Fruit fly (Drosophila melanogaster) whole organism, embryonic: ENCODE measurements around the gene Hsp67Ba.

Experiments
- Adf1 ChIP-seq: fragments of 200-800 bp; sonication (Bioruptor generic); IDR thresholded peaks from 2 replicates; pipeline ENCODE4 v1.3.6; 2022; ENCODE audit warnings: missing biosample characterization, missing genetic modification characterization
- CG10209 ChIP-seq: fragments of 200-800 bp; sonication (Bioruptor generic); optimal IDR thresholded peaks from 3 replicates; lab custom pipeline; 2017; ENCODE audit warnings: missing biosample characterization, mild to moderate bottlenecking, missing genetic modification characterization, missing genetic modification reagents
- CG10366 ChIP-seq: fragments of 200-800 bp; sonication (Bioruptor generic); IDR thresholded peaks from 2 replicates; pipeline ENCODE4 v1.3.6; 2022; ENCODE audit warnings: missing biosample characterization, missing genetic modification characterization
- CG10654 ChIP-seq: fragments of 200-800 bp; sonication (Bioruptor generic); optimal IDR thresholded peaks from 2 replicates; lab custom pipeline; 2016; ENCODE audit warnings: missing biosample characterization, missing genetic modification characterization
- CG15073 ChIP-seq: fragments of 200-800 bp; sonication (Bioruptor generic); optimal IDR thresholded peaks from 2 replicates; lab custom pipeline; 2016; ENCODE audit warnings: missing biosample characterization, missing genetic modification characterization
- CG16863 ChIP-seq: fragments of 200-800 bp; sonication (Bioruptor generic); optimal IDR thresholded peaks from 3 replicates; lab custom pipeline; 2016; ENCODE audit warnings: missing biosample characterization, missing genetic modification characterization
- CG18764 ChIP-seq: fragments of 200-800 bp; sonication (Bioruptor generic); optimal IDR thresholded peaks from 3 replicates; lab custom pipeline; 2016; ENCODE audit warnings: missing biosample characterization, missing genetic modification characterization
- CG2129 ChIP-seq: fragments of 200-800 bp; sonication (Bioruptor generic); IDR thresholded peaks from 2 replicates; pipeline ENCODE4 v1.3.6; 2022; ENCODE audit warnings: missing biosample characterization, missing genetic modification characterization; ENCODE audit not compliant: partially characterized antibody
- CG2199 ChIP-seq: fragments of 200-800 bp; sonication (Bioruptor generic); IDR thresholded peaks from 3 replicates; pipeline ENCODE4 v1.3.6; 2022; ENCODE audit warnings: missing biosample characterization, missing genetic modification characterization
- CG2875 ChIP-seq: fragments of 200-800 bp; sonication (Bioruptor generic); optimal IDR thresholded peaks from 2 replicates; lab custom pipeline; 2017; ENCODE audit warnings: missing biosample characterization, mild to moderate bottlenecking, missing genetic modification characterization, missing genetic modification reagents
- CG30020 ChIP-seq: fragments of 200-800 bp; optimal IDR thresholded peaks from 2 replicates; lab custom pipeline; 2019; ENCODE audit warnings: missing biosample characterization, mild to moderate bottlenecking, missing genetic modification characterization, moderate library complexity
- CG30431 ChIP-seq: fragments of 200-800 bp; sonication (Bioruptor generic); optimal IDR thresholded peaks from 2 replicates; lab custom pipeline; 2017; ENCODE audit warnings: missing biosample characterization, missing genetic modification characterization
- CG32772 ChIP-seq: fragments of 200-800 bp; sonication (Bioruptor generic); IDR thresholded peaks from 2 replicates; pipeline ENCODE4 v1.3.6; 2022; ENCODE audit warnings: missing biosample characterization, missing genetic modification characterization
- CG3407 ChIP-seq: fragments of 200-800 bp; sonication (Bioruptor generic); optimal IDR thresholded peaks from 2 replicates; lab custom pipeline; 2018; ENCODE audit warnings: missing biosample characterization, mild to moderate bottlenecking, missing genetic modification characterization
- CG4328 ChIP-seq: fragments of 200-800 bp; sonication (Bioruptor generic); optimal IDR thresholded peaks from 3 replicates; lab custom pipeline; 2017; ENCODE audit warnings: missing biosample characterization, missing genetic modification reagents, missing genetic modification characterization
- CG4404 ChIP-seq: fragments of 200-800 bp; sonication (Bioruptor generic); IDR thresholded peaks from 2 replicates; pipeline ENCODE4 v1.3.6; 2022; ENCODE audit warnings: missing biosample characterization, missing genetic modification characterization
- CG5245 ChIP-seq: fragments of 200-800 bp; sonication (Bioruptor generic); optimal IDR thresholded peaks from 3 replicates; lab custom pipeline; 2016; ENCODE audit warnings: missing biosample characterization, missing genetic modification characterization
- CG9727 ChIP-seq: fragments of 200-800 bp; sonication (Bioruptor generic); optimal IDR thresholded peaks from 3 replicates; lab custom pipeline; 2017; ENCODE audit warnings: missing biosample characterization, mild to moderate bottlenecking, missing genetic modification characterization
- CG9876 ChIP-seq: fragments of 200-800 bp; sonication (Bioruptor generic); optimal IDR thresholded peaks from 2 replicates; lab custom pipeline; 2016; ENCODE audit warnings: missing biosample characterization, missing genetic modification characterization
- D ChIP-seq, 2 experiments: fragments of 200-800 bp in 1 of 2; fragments of >200 bp in 1 of 2; sonication (Bioruptor generic) in 1 of 2; optimal IDR thresholded peaks; 2 replicates in 1 of 2; 3 replicates in 1 of 2; lab custom pipeline; 2017; ENCODE audit warnings: mild to moderate bottlenecking in 1 of 2, missing biosample characterization in 1 of 2, missing genetic modification characterization in 1 of 2, missing genetic modification reagents in 1 of 2
- Dip3 ChIP-seq: fragments of 200-800 bp; sonication (Bioruptor generic); optimal IDR thresholded peaks from 3 replicates; lab custom pipeline; 2016; ENCODE audit warnings: missing biosample characterization, missing genetic modification characterization
- Gug ChIP-seq: fragments of 200-800 bp; sonication (Bioruptor generic); IDR thresholded peaks from 4 replicates; pipeline ENCODE4 v1.3.6; 2022; ENCODE audit warnings: missing biosample characterization, missing genetic modification characterization
- H15 ChIP-seq: fragments of 200-800 bp; sonication (Bioruptor generic); IDR thresholded peaks from 3 replicates; pipeline ENCODE4 v1.3.6; 2022; ENCODE audit warnings: missing biosample characterization, missing genetic modification characterization
- HLH4C ChIP-seq: fragments of 200-800 bp; sonication (Bioruptor generic); IDR thresholded peaks from 3 replicates; pipeline ENCODE4 v1.3.6; 2022; ENCODE audit warnings: missing biosample characterization, missing genetic modification characterization; ENCODE audit not compliant: partially characterized antibody
- MBD-R2 ChIP-seq: fragments of 200-800 bp; sonication (Bioruptor generic); IDR thresholded peaks from 2 replicates; pipeline ENCODE4 v1.3.6; 2022; ENCODE audit warnings: missing biosample characterization, missing genetic modification characterization
- NC2β ChIP-seq: fragments of 200-800 bp; sonication (Bioruptor generic); optimal IDR thresholded peaks from 2 replicates; lab custom pipeline; 2016; ENCODE audit warnings: missing biosample characterization, missing genetic modification characterization
- Nf-YA ChIP-seq: fragments of 200-800 bp; sonication (Bioruptor generic); IDR thresholded peaks from 2 replicates; pipeline ENCODE4 v1.3.6; 2022; ENCODE audit warnings: missing biosample characterization, missing genetic modification characterization
- Oli ChIP-seq: fragments of 200-800 bp; sonication (Bioruptor generic); optimal IDR thresholded peaks from 2 replicates; lab custom pipeline; 2018; ENCODE audit warnings: missing biosample characterization, mild to moderate bottlenecking, missing genetic modification characterization, moderate library complexity
- Sin3A ChIP-seq: fragments of >200 bp; optimal IDR thresholded peaks from 2 replicates; lab custom pipeline; 2018
- Sry-β ChIP-seq: fragments of 200-800 bp; sonication (Bioruptor generic); optimal IDR thresholded peaks from 2 replicates; lab custom pipeline; 2018; ENCODE audit warnings: missing biosample characterization, mild to moderate bottlenecking, missing genetic modification characterization, moderate library complexity
- TFAM ChIP-seq: fragments of 200-800 bp; sonication (Bioruptor generic); optimal IDR thresholded peaks from 2 replicates; lab custom pipeline; 2017; ENCODE audit warnings: missing biosample characterization, missing genetic modification characterization, inconsistent platforms
- amos ChIP-seq: fragments of 200-800 bp; sonication (Bioruptor generic); IDR thresholded peaks from 2 replicates; pipeline ENCODE4 v1.3.6; 2022; ENCODE audit warnings: missing biosample characterization, missing genetic modification characterization; ENCODE audit not compliant: partially characterized antibody
- bsh ChIP-seq, 2 experiments: fragments of 200-800 bp; sonication (Bioruptor generic); optimal IDR thresholded peaks; 2 replicates each; lab custom pipeline; 2017 to 2018; ENCODE audit warnings: mild to moderate bottlenecking in 2 of 2, missing biosample characterization in 2 of 2, missing genetic modification characterization in 2 of 2, moderate library complexity in 1 of 2
- cas ChIP-seq: fragments of 200-800 bp; sonication (Bioruptor generic); IDR thresholded peaks from 2 replicates; pipeline ENCODE4 v1.3.6; 2022; ENCODE audit warnings: missing biosample characterization, missing genetic modification characterization
- caup ChIP-seq: fragments of 200-800 bp; sonication (Bioruptor generic); optimal IDR thresholded peaks from 3 replicates; lab custom pipeline; 2017; ENCODE audit warnings: missing biosample characterization, mild to moderate bottlenecking, missing genetic modification characterization, moderate library complexity; ENCODE audit not compliant: severe bottlenecking
- danr ChIP-seq: fragments of 200-800 bp; sonication (Bioruptor generic); IDR thresholded peaks from 2 replicates; pipeline ENCODE4 v1.3.6; 2022; ENCODE audit warnings: missing biosample characterization, missing genetic modification characterization
- ems ChIP-seq: fragments of 200-800 bp; sonication (Bioruptor generic); optimal IDR thresholded peaks from 3 replicates; lab custom pipeline; 2016; ENCODE audit warnings: missing biosample characterization, missing genetic modification characterization
- hkb ChIP-seq, 2 experiments: fragments of 200-800 bp in 1 of 2; fragments of >200 bp in 1 of 2; sonication (Bioruptor generic) in 1 of 2; IDR thresholded peaks in 1 of 2; optimal IDR thresholded peaks in 1 of 2; 2 replicates each; pipeline versions ENCODE4 v1.3.6 to Lab custom; 2017 to 2022; ENCODE audit warnings: missing biosample characterization in 1 of 2, missing genetic modification characterization in 1 of 2
- pita ChIP-seq: fragments of 200-800 bp; sonication (Bioruptor generic); optimal IDR thresholded peaks from 2 replicates; lab custom pipeline; 2017; ENCODE audit warnings: missing biosample characterization, mild to moderate bottlenecking, missing genetic modification characterization
- sens ChIP-seq: fragments of 200-800 bp; sonication (Bioruptor generic); peaks from one replicate; lab custom pipeline; 2016; ENCODE audit warnings: missing biosample characterization, missing genetic modification characterization
- sens-2 ChIP-seq: fragments of 200-800 bp; sonication (Bioruptor generic); IDR thresholded peaks from 2 replicates; pipeline ENCODE4 v1.3.6; 2022; ENCODE audit warnings: missing biosample characterization, missing genetic modification characterization
- sim ChIP-seq: fragments of 200-800 bp; sonication (Bioruptor generic); IDR thresholded peaks from 2 replicates; pipeline ENCODE4 v1.3.6; 2022; ENCODE audit warnings: missing biosample characterization, missing genetic modification characterization
- tap ChIP-seq: fragments of 200-800 bp; optimal IDR thresholded peaks from 3 replicates; lab custom pipeline; 2019; ENCODE audit warnings: missing biosample characterization, mild to moderate bottlenecking, missing genetic modification characterization, moderate library complexity
- tio ChIP-seq: fragments of 200-800 bp; sonication (Bioruptor generic); optimal IDR thresholded peaks from 2 replicates; lab custom pipeline; 2017; ENCODE audit warnings: missing biosample characterization, missing genetic modification characterization, inconsistent platforms
- trem ChIP-seq: fragments of 200-800 bp; optimal IDR thresholded peaks from 3 replicates; lab custom pipeline; 2019; ENCODE audit warnings: missing biosample characterization, mild to moderate bottlenecking, missing genetic modification characterization, moderate library complexity
- unpg ChIP-seq: fragments of 200-800 bp; sonication (Bioruptor generic); optimal IDR thresholded peaks from 3 replicates; lab custom pipeline; 2018; ENCODE audit warnings: missing biosample characterization, mild to moderate bottlenecking, missing genetic modification characterization, moderate library complexity
- wdn ChIP-seq: fragments of 200-800 bp; sonication (Bioruptor generic); IDR thresholded peaks from 2 replicates; pipeline ENCODE4 v1.3.6; 2022; ENCODE audit warnings: missing biosample characterization, missing genetic modification characterization
- wor ChIP-seq: fragments of 200-800 bp; sonication (Bioruptor generic); IDR thresholded peaks from 2 replicates; pipeline ENCODE4 v1.3.6; 2022; ENCODE audit warnings: missing biosample characterization, missing genetic modification characterization
- zen ChIP-seq: fragments of 200-800 bp; sonication (Bioruptor generic); optimal IDR thresholded peaks from 3 replicates; lab custom pipeline; 2018; ENCODE audit warnings: missing biosample characterization, mild to moderate bottlenecking, missing genetic modification characterization, moderate library complexity

The Hsp67Ba gene

DNA sequence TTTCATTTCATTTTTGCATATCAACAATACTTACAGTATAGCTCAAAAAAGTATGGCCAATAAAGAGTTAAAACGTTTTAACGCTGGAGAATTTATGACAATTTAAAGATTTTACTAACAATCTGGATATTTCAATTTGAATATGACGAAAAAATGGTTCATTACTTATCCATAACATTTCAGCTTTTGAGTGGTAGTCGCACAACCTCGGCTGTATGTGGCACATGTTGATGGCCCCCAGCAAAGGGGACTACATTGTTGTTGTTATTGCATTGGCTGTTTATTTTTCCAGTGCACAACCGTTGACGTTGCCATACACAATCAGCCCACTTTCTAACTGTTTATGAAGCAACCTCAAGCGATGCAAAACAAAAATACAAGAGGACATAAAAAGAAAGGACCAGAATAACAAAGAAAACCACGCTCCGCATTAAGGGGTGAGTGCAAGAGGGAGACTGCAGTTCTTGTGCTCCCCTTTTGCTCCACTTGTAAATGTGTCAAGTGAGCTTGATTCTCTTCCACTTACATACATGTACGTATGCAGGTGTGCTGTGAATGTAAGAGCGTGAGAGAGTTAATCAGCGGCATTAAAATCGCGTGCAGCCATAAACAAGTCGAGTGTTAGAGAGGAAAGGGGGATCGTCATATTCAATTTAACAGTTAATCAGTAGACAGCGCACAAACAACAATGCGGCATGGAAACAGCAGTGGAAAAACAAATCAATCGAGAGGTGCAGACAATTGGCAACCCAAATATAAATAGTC is 40.9 kb upstream of the Hsp67Ba start (continued):
- TF ChIP-seq MBD-R2 (GFP tag; lab: Robert Waterston, UW) (no peak), CG2875 (GFP tag; lab: Kevin White, UChicago) (peak; percentile 45), hkb (optimal IDR thresholded peaks at IDR 0.05; lab: Kevin White, UChicago) (no peak), hkb (GFP tag; IDR thresholded peaks at IDR 0.05; lab: Robert Waterston, UW) (peak; percentile 66; the same call in 1 of the 2 replicates), CG4328 (GFP tag; lab: Kevin White, UChicago) (no peak), CG3407 (GFP tag; lab: Kevin White, UChicago) (peak; percentile 14), CG5245 (no peak), CG16863 (GFP tag; lab: Kevin White, UChicago) (peak; percentile 7), sens (peak; percentile 87), NC2β (no peak), caup (peak; percentile 17), Adf1 (GFP tag; lab: Robert Waterston, UW) (no peak), sens-2 (GFP tag; lab: Robert Waterston, UW) (no peak), CG10654 (GFP tag; lab: Kevin White, UChicago) (no peak), bsh (GFP tag; optimal IDR thresholded peaks at IDR 0.05; lab: Kevin White, UChicago) (peak; percentile 50 to 86), CG30431 (GFP tag; lab: Kevin White, UChicago) (no peak), Dip3 (no peak), H15 (GFP tag; lab: Robert Waterston, UW) (peak; percentile 37; the same call in 1 of the 3 replicates), zen (tag; lab: Kevin White, UChicago) (no peak), cas (GFP tag; lab: Robert Waterston, UW) (no peak), Sry-β (GFP tag; lab: Kevin White, UChicago) (no peak), pita (no peak), wor (GFP tag; lab: Robert Waterston, UW) (peak; percentile 38; the same call in 1 of the 2 replicates), CG10366 (GFP tag; lab: Robert Waterston, UW) (peak; percentile 40), danr (GFP tag; lab: Robert Waterston, UW) (no peak), CG10209 (GFP tag; lab: Kevin White, UChicago) (peak; percentile 26), CG2199 (GFP tag; lab: Robert Waterston, UW) (no peak), CG4404 (GFP tag; lab: Robert Waterston, UW) (no peak), TFAM (GFP tag; lab: Kevin White, UChicago) (no peak), D (optimal IDR thresholded peaks at IDR 0.05; lab: Kevin White, UChicago) (no peak), D (GFP tag; optimal IDR thresholded peaks at IDR 0.05; lab: Kevin White, UChicago) (peak; percentile 3), CG32772 (GFP tag; lab: Robert Waterston, UW) (no peak; the same call in 1 of the 2 replicates), Sin3A (lab: Kevin White, UChicago) (no peak), CG30020 (tag; lab: Kevin White, UChicago) (no peak), CG2129 (GFP tag; lab: Robert Waterston, UW) (no peak), wdn (GFP tag; lab: Robert Waterston, UW) (no peak; the same call in 1 of the 2 replicates), HLH4C (GFP tag; lab: Robert Waterston, UW) (no peak), CG9876 (GFP tag; lab: Kevin White, UChicago) (no peak), CG18764 (GFP tag; lab: Kevin White, UChicago) (no peak), trem (tag; lab: Kevin White, UChicago) (no peak), CG9727 (GFP tag; lab: Kevin White, UChicago) (peak; percentile 43), unpg (GFP tag; lab: Kevin White, UChicago) (peak; percentile 62), sim (no peak), Gug (no peak), Oli (tag; lab: Kevin White, UChicago) (peak; percentile 62), CG15073 (no peak), Nf-YA (peak; percentile 43; the same call in 1 of the 2 replicates), tio (no peak), amos (no peak), tap (peak; percentile 44), ems (GFP tag; lab: Kevin White, UChicago) (no peak)
